Worm (Caenorhabditis elegans) whole organism, young adult: ENCODE data around the gene frpr-10.

Experiments
- B0019.2 ChIP-seq: fragments of 200-800 bp; sonication (Bioruptor generic); conservative IDR thresholded peaks from 2 replicates; pipeline ENCODE4 v1.3.6; 2022; ENCODE audit warnings: missing genetic modification reagents, missing genetic modification characterization, missing compliant biosample characterization
- C17E4.6 ChIP-seq: fragments of 200-800 bp; sonication (Bioruptor generic); IDR thresholded peaks from 2 replicates; pipeline ENCODE4 v1.3.6; 2022; ENCODE audit warnings: missing genetic modification reagents, missing genetic modification characterization, missing compliant biosample characterization
- F10E7.11 ChIP-seq: sonication (generic microtip); optimal IDR thresholded peaks from 2 replicates; lab custom pipeline; 2017; ENCODE audit warnings: mild to moderate bottlenecking, missing genetic modification characterization, moderate library complexity, missing compliant biosample characterization
- F49E8.2 ChIP-seq: sonication (generic microtip); optimal IDR thresholded peaks from 3 replicates; lab custom pipeline; 2017; ENCODE audit warnings: missing genetic modification characterization, mild to moderate bottlenecking, missing compliant biosample characterization, antibody characterized with exemption, moderate library complexity; ENCODE audit not compliant: insufficient read depth
- F52B5.7 ChIP-seq: sonication (generic microtip); optimal IDR thresholded peaks from 2 replicates; lab custom pipeline; 2016; ENCODE audit warnings: mild to moderate bottlenecking, missing genetic modification characterization, missing compliant biosample characterization
- F57C9.4 ChIP-seq: sonication (generic microtip); optimal IDR thresholded peaks from 2 replicates; lab custom pipeline; 2017; ENCODE audit warnings: mild to moderate bottlenecking, missing genetic modification characterization, missing compliant biosample characterization
- K11D2.4 ChIP-seq: fragments of 200-800 bp; sonication (Bioruptor generic); IDR thresholded peaks from 2 replicates; pipeline ENCODE4 v1.3.6; 2022; ENCODE audit warnings: missing genetic modification reagents, missing genetic modification characterization, missing compliant biosample characterization
- Y53F4B.3 ChIP-seq: fragments of 200-800 bp; sonication (Bioruptor generic); IDR thresholded peaks from 2 replicates; pipeline ENCODE4 v1.3.6; 2022; ENCODE audit warnings: missing genetic modification reagents, missing genetic modification characterization, missing compliant biosample characterization
- Y56A3A.18 ChIP-seq: fragments of 200-800 bp; sonication (Bioruptor generic); IDR thresholded peaks from 2 replicates; pipeline ENCODE4 v1.3.6; 2022; ENCODE audit warnings: missing genetic modification reagents, missing genetic modification characterization, missing compliant biosample characterization
- Y67H2A.10 ChIP-seq: fragments of 200-800 bp; sonication (Bioruptor generic); conservative IDR thresholded peaks from 2 replicates; pipeline ENCODE4 v1.3.6; 2022; ENCODE audit warnings: missing genetic modification reagents, missing genetic modification characterization, missing compliant biosample characterization
- Y95B8A.8 ChIP-seq: fragments of 200-800 bp; sonication (Bioruptor generic); IDR thresholded peaks from 2 replicates; pipeline ENCODE4 v1.3.6; 2022; ENCODE audit warnings: missing genetic modification reagents, missing genetic modification characterization, missing compliant biosample characterization
- ZK185.1 ChIP-seq: sonication (generic microtip); optimal IDR thresholded peaks from 2 replicates; lab custom pipeline; 2016; ENCODE audit warnings: mild to moderate bottlenecking, missing genetic modification characterization, missing compliant biosample characterization; ENCODE audit not compliant: poor library complexity, severe bottlenecking
- akir-1 ChIP-seq: fragments of 200-800 bp; sonication (Bioruptor generic); optimal IDR thresholded peaks from 2 replicates; lab custom pipeline; 2018; ENCODE audit warnings: mild to moderate bottlenecking, missing genetic modification characterization, moderate library complexity, missing compliant biosample characterization
- attf-6 ChIP-seq: fragments of 200-800 bp; sonication (Bioruptor generic); IDR thresholded peaks from 2 replicates; pipeline ENCODE4 v1.3.6; 2022; ENCODE audit warnings: missing genetic modification reagents, missing genetic modification characterization, missing compliant biosample characterization
- bed-1 ChIP-seq: fragments of 200-800 bp; sonication (Bioruptor generic); IDR thresholded peaks from 2 replicates; pipeline ENCODE4 v1.3.6; 2022; ENCODE audit warnings: missing genetic modification reagents, missing genetic modification characterization, missing compliant biosample characterization
- ceh-79 ChIP-seq: sonication (generic microtip); optimal IDR thresholded peaks from 2 replicates; lab custom pipeline; 2017; ENCODE audit warnings: mild to moderate bottlenecking, missing genetic modification characterization, missing compliant biosample characterization
- ceh-91 ChIP-seq: fragments of 200-800 bp; sonication (Bioruptor generic); IDR thresholded peaks from 2 replicates; pipeline ENCODE4 v1.3.6; 2022; ENCODE audit warnings: missing genetic modification reagents, missing genetic modification characterization, missing compliant biosample characterization
- dpff-1 ChIP-seq: sonication (generic microtip); optimal IDR thresholded peaks from 2 replicates; lab custom pipeline; 2017; ENCODE audit warnings: mild to moderate bottlenecking, missing genetic modification characterization, missing compliant biosample characterization
- egrh-3 ChIP-seq: fragments of 200-800 bp; sonication (Bioruptor generic); IDR thresholded peaks from 2 replicates; pipeline ENCODE4 v1.3.6; 2022; ENCODE audit warnings: missing genetic modification reagents, missing genetic modification characterization, missing compliant biosample characterization
- ekl-4 ChIP-seq: fragments of 200-800 bp; sonication (Bioruptor generic); IDR thresholded peaks from 2 replicates; pipeline ENCODE4 v1.3.6; 2022; ENCODE audit warnings: missing genetic modification reagents, missing genetic modification characterization, missing compliant biosample characterization
- fkh-3 ChIP-seq: sonication (generic microtip); optimal IDR thresholded peaks from 2 replicates; lab custom pipeline; 2016; ENCODE audit warnings: mild to moderate bottlenecking, missing genetic modification characterization, missing compliant biosample characterization
- hlh-26 ChIP-seq: fragments of 200-800 bp; sonication (Bioruptor generic); conservative IDR thresholded peaks from 2 replicates; pipeline ENCODE4 v1.3.6; 2022; ENCODE audit warnings: missing genetic modification reagents, missing genetic modification characterization, missing compliant biosample characterization
- hrde-1 ChIP-seq: sonication (generic microtip); optimal IDR thresholded peaks from 2 replicates; lab custom pipeline; 2016; ENCODE audit warnings: missing genetic modification characterization, mild to moderate bottlenecking, missing compliant biosample characterization, moderate library complexity, missing genotype, missing genetic modification reagents, borderline replicate concordance
- hsf-1 ChIP-seq: fragments of 200-800 bp; sonication (Bioruptor generic); IDR thresholded peaks from 2 replicates; pipeline ENCODE4 v1.3.6; 2022; ENCODE audit warnings: missing genetic modification reagents, missing genetic modification characterization, missing compliant biosample characterization
- lin-26 ChIP-seq: fragments of 200-800 bp; sonication (Bioruptor generic); IDR thresholded peaks from 2 replicates; pipeline ENCODE4 v1.3.6; 2022; ENCODE audit warnings: missing genetic modification reagents, missing genetic modification characterization, missing compliant biosample characterization
- lin-54 ChIP-seq: fragments of 200-800 bp; sonication (Bioruptor generic); optimal IDR thresholded peaks from 2 replicates; lab custom pipeline; 2018; ENCODE audit warnings: mild to moderate bottlenecking, missing genetic modification characterization, missing compliant biosample characterization
- lir-1 ChIP-seq: fragments of 200-800 bp; sonication (Bioruptor generic); conservative IDR thresholded peaks from 2 replicates; pipeline ENCODE4 v1.3.6; 2022; ENCODE audit warnings: missing genetic modification reagents, missing genetic modification characterization, missing compliant biosample characterization
- lsy-27 ChIP-seq: sonication (generic microtip); optimal IDR thresholded peaks from 2 replicates; lab custom pipeline; 2017; ENCODE audit warnings: missing genetic modification characterization, mild to moderate bottlenecking, missing compliant biosample characterization, antibody characterized with exemption, missing genotype, borderline replicate concordance; ENCODE audit not compliant: insufficient read depth
- madf-3 ChIP-seq: fragments of 200-800 bp; sonication (Bioruptor generic); IDR thresholded peaks from 2 replicates; pipeline ENCODE4 v1.3.6; 2022; ENCODE audit warnings: missing genetic modification reagents, missing genetic modification characterization, missing compliant biosample characterization
- madf-6 ChIP-seq: fragments of 200-800 bp; sonication (Bioruptor generic); IDR thresholded peaks from 2 replicates; pipeline ENCODE4 v1.3.6; 2022; ENCODE audit warnings: missing genetic modification reagents, missing genetic modification characterization, missing compliant biosample characterization
- madf-8 ChIP-seq: fragments of 200-800 bp; sonication (Bioruptor generic); conservative IDR thresholded peaks from 2 replicates; pipeline ENCODE4 v1.3.6; 2022; ENCODE audit warnings: missing genetic modification reagents, missing genetic modification characterization, missing compliant biosample characterization
- mcd-1 ChIP-seq: fragments of 200-800 bp; sonication (Bioruptor generic); IDR thresholded peaks from 2 replicates; pipeline ENCODE4 v1.3.6; 2022; ENCODE audit warnings: missing genetic modification reagents, missing genetic modification characterization, missing compliant biosample characterization
- mes-4 ChIP-seq: sonication (generic microtip); optimal IDR thresholded peaks from 2 replicates; lab custom pipeline; 2016; ENCODE audit warnings: missing genotype, missing genetic modification characterization, missing compliant biosample characterization
- nfyb-1 ChIP-seq: fragments of 200-800 bp; sonication (Bioruptor generic); IDR thresholded peaks from 2 replicates; pipeline ENCODE4 v1.3.6; 2022; ENCODE audit warnings: missing genetic modification reagents, missing genetic modification characterization, missing compliant biosample characterization
- nhr-120 ChIP-seq: fragments of 200-800 bp; sonication (Bioruptor generic); IDR thresholded peaks from 2 replicates; pipeline ENCODE4 v1.3.6; 2022; ENCODE audit warnings: missing genetic modification characterization, missing compliant biosample characterization
- nhr-179 ChIP-seq: sonication (generic microtip); optimal IDR thresholded peaks from 2 replicates; lab custom pipeline; 2016; ENCODE audit warnings: mild to moderate bottlenecking, missing genetic modification characterization, missing compliant biosample characterization
- nhr-27 ChIP-seq: fragments of 200-800 bp; sonication (Bioruptor generic); optimal IDR thresholded peaks from 2 replicates; lab custom pipeline; 2018; ENCODE audit warnings: mild to moderate bottlenecking, missing genetic modification characterization, moderate library complexity, missing compliant biosample characterization
- pbrm-1 ChIP-seq: fragments of 200-800 bp; sonication (Bioruptor generic); IDR thresholded peaks from 2 replicates; pipeline ENCODE4 v1.3.6; 2022; ENCODE audit warnings: missing genetic modification reagents, missing genetic modification characterization, missing compliant biosample characterization
- rcor-1 ChIP-seq: fragments of 200-800 bp; sonication (Bioruptor generic); IDR thresholded peaks from 2 replicates; pipeline ENCODE4 v1.3.6; 2022; ENCODE audit warnings: missing genetic modification reagents, missing genetic modification characterization, missing compliant biosample characterization
- rec-8 ChIP-seq, 2 experiments: sonication (generic microtip); optimal IDR thresholded peaks; 2 replicates each; lab custom pipeline; 2016; ENCODE audit warnings: mild to moderate bottlenecking in 2 of 2, missing genetic modification characterization in 2 of 2, missing genetic modification reagents in 2 of 2, missing genotype in 2 of 2, missing biosample characterization in 1 of 2, missing compliant biosample characterization in 1 of 2, moderate library complexity in 1 of 2
- sea-2 ChIP-seq: fragments of 200-800 bp; sonication (Bioruptor generic); IDR thresholded peaks from 2 replicates; pipeline ENCODE4 v1.3.6; 2022; ENCODE audit warnings: missing genetic modification characterization, missing compliant biosample characterization
- snpc-1.1 ChIP-seq: sonication (generic microtip); optimal IDR thresholded peaks from 2 replicates; lab custom pipeline; 2017; ENCODE audit warnings: missing genetic modification characterization, mild to moderate bottlenecking, missing compliant biosample characterization, antibody characterized with exemption, moderate library complexity, missing genotype, missing genetic modification reagents; ENCODE audit not compliant: insufficient read depth
- snpc-3.4 ChIP-seq: sonication (generic microtip); optimal IDR thresholded peaks from 2 replicates; lab custom pipeline; 2017; ENCODE audit warnings: missing genetic modification characterization, mild to moderate bottlenecking, missing compliant biosample characterization, antibody characterized with exemption, moderate library complexity, missing genotype, missing genetic modification reagents
- ztf-3 ChIP-seq: fragments of 200-800 bp; sonication (Bioruptor generic); optimal IDR thresholded peaks from 2 replicates; lab custom pipeline; 2018; ENCODE audit warnings: mild to moderate bottlenecking, missing genetic modification characterization, missing compliant biosample characterization
- ztf-6 ChIP-seq: fragments of 200-800 bp; sonication (Bioruptor generic); IDR thresholded peaks from 2 replicates; pipeline ENCODE4 v1.3.6; 2022; ENCODE audit warnings: missing genetic modification reagents, missing genetic modification characterization, missing compliant biosample characterization

frpr-10 gene

ce11 chrIV:8010521-8010920 is 52.9 kb downstream of the frpr-10 start (continued):
- no peak for TF ChIP-seq lir-1 (GFP tag; lab: Robert Waterston, UW)
- TF ChIP-seq rcor-1, result peak; percentile 54; the same call in 1 of the 2 replicates
- peak; percentile 97 for TF ChIP-seq madf-8
- TF ChIP-seq nfyb-1 (GFP tag; lab: Robert Waterston, UW), result no peak
- TF ChIP-seq bed-1 (GFP tag; lab: Robert Waterston, UW), result no peak
- TF ChIP-seq madf-6 (GFP tag; lab: Robert Waterston, UW), result peak; percentile 96
- TF ChIP-seq egrh-3 (GFP tag; lab: Robert Waterston, UW), result no peak
- TF ChIP-seq ztf-3 (GFP tag; lab: Kevin White, UChicago), result no peak
- TF ChIP-seq rec-8 (tag; optimal IDR thresholded peaks at IDR 0.05; lab: Kevin White, UChicago), result no peak
- TF ChIP-seq dpff-1 (tag; lab: Kevin White, UChicago), result no peak
- TF ChIP-seq mes-4 (tag; lab: Kevin White, UChicago), result no peak
- no peak for TF ChIP-seq F57C9.4 (tag; lab: Kevin White, UChicago)
- TF ChIP-seq ZK185.1 (tag; lab: Kevin White, UChicago), result no peak
- TF ChIP-seq Y95B8A.8, result no peak
- no peak for TF ChIP-seq ceh-91 (GFP tag; lab: Robert Waterston, UW)
- no peak for TF ChIP-seq lsy-27 (tag; lab: Kevin White, UChicago)
- TF ChIP-seq ztf-6 (GFP tag; lab: Robert Waterston, UW), result no peak
- no peak for TF ChIP-seq nhr-27 (tag; lab: Kevin White, UChicago)
- peak; percentile 34 for TF ChIP-seq F49E8.2 (tag; lab: Kevin White, UChicago)
- TF ChIP-seq hsf-1 (GFP tag; lab: Robert Waterston, UW), result peak; percentile 33; the same call in 1 of the 2 replicates
- TF ChIP-seq B0019.2 (GFP tag; lab: Robert Waterston, UW), result no peak
- TF ChIP-seq mcd-1, result 0 out of 2 replicates have a peak, but pooled peaks have one; percentile 9
- peak; percentile 36 for TF ChIP-seq snpc-1.1 (tag; lab: Kevin White, UChicago)
- TF ChIP-seq pbrm-1 (GFP tag; lab: Robert Waterston, UW), result peak; percentile 46; the same call in 1 of the 2 replicates
- no peak for TF ChIP-seq K11D2.4 (GFP tag; lab: Robert Waterston, UW)
- no peak for TF ChIP-seq nhr-179 (tag; lab: Kevin White, UChicago)
- 0 out of 2 replicates have a peak, but pooled peaks have one; percentile 63 for TF ChIP-seq madf-3 (GFP tag; lab: Robert Waterston, UW)
- TF ChIP-seq hlh-26 (GFP tag; lab: Robert Waterston, UW), result no peak
- no peak for TF ChIP-seq sea-2 (GFP tag; lab: Robert Waterston, UW)
- TF ChIP-seq lin-26 (GFP tag; lab: Robert Waterston, UW), result no peak
- TF ChIP-seq ekl-4 (GFP tag; lab: Robert Waterston, UW), result peak; percentile 66; the same call in 1 of the 2 replicates

ce11 chrIV:8012330-8012729 is 54.7 kb downstream of the frpr-10 start, which contains the start of gene Y42H9B.3:
Gene Y42H9B.3 (minus strand): TSS chrIV:8012430.
- TF ChIP-seq F10E7.11 (tag; lab: Kevin White, UChicago) (no peak), Y56A3A.18 (GFP tag; lab: Robert Waterston, UW) (no peak), attf-6 (GFP tag; lab: Robert Waterston, UW) (no peak), Y53F4B.3 (GFP tag; lab: Robert Waterston, UW) (no peak)

DNA sequence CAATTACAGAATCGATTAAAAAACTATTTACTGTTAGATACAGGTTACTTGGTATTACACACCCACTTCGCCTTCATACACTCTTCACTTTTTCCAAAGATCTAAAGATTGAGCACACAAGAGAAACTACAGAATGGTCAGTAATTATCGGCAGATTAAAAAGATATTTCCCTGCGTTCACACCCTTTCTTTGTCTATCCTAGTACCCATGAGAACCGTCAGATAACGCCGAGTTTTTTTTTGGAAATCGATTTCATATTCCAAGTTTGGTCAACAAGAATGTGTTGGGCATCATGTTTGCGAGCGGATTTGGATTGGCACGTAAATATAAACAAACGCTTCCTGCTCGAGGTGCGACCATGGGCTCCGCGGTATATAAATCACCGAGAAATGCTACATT is 56.2 kb downstream of the frpr-10 start, which contains the start of gene C26B2.8:
Gene C26B2.8, plus strand, starts transcription at position 301 of the 400 bp plus-strand sequence.
- no peak for TF ChIP-seq snpc-1.1 (tag; lab: Kevin White, UChicago)
- TF ChIP-seq C17E4.6 (GFP tag; lab: Robert Waterston, UW), result no peak
- TF ChIP-seq ceh-79 (tag; lab: Kevin White, UChicago), result no peak
- TF ChIP-seq lir-1 (GFP tag; lab: Robert Waterston, UW), result no peak
- TF ChIP-seq fkh-3 (tag; lab: Kevin White, UChicago), result no peak
- TF ChIP-seq Y67H2A.10 (GFP tag; lab: Robert Waterston, UW), result no peak
- no peak for TF ChIP-seq nhr-120 (GFP tag; lab: Robert Waterston, UW)
- no peak for TF ChIP-seq F52B5.7 (tag; lab: Kevin White, UChicago)
- TF ChIP-seq ztf-3 (GFP tag; lab: Kevin White, UChicago), result no peak
- TF ChIP-seq akir-1 (GFP tag; lab: Kevin White, UChicago), result no peak
- TF ChIP-seq hrde-1 (tag; lab: Kevin White, UChicago), result no peak
- TF ChIP-seq lin-54 (GFP tag; lab: Kevin White, UChicago), result no peak
- TF ChIP-seq snpc-3.4 (tag; lab: Kevin White, UChicago), result no peak
